Worm (Caenorhabditis elegans) whole organism, L4/young adult: ENCODE results near the gene fbxb-58.

Source experiments
- W03F9.2 ChIP-seq: fragments of 150-350 bp; optimal IDR thresholded peaks from 2 replicates; lab custom pipeline; 2014; ENCODE audit warnings: missing biosample characterization, missing genetic modification characterization
- dao-5 ChIP-seq: sonication (generic microtip); optimal IDR thresholded peaks from 2 replicates; lab custom pipeline; 2016; ENCODE audit warnings: missing genotype, missing genetic modification characterization, moderate library complexity, missing compliant biosample characterization
- him-1 ChIP-seq: sonication (generic microtip); optimal IDR thresholded peaks from 2 replicates; lab custom pipeline; 2016; ENCODE audit warnings: missing genotype, missing genetic modification reagents, missing genetic modification characterization, missing compliant biosample characterization

fbxb-58 gene

ce11 chrX:1627837-1628236, at the start of gene fbxb-58:
Gene fbxb-58, plus strand, starts transcription at chrX:1628137.
- no peak for TF ChIP-seq dao-5 (tag; lab: Kevin White, UChicago)
- TF ChIP-seq W03F9.2 (tag; lab: Kevin White, UChicago) = no peak
- TF ChIP-seq him-1 (tag; lab: Kevin White, UChicago) = no peak

- TF ChIP-seq him-1 (tag; lab: Kevin White, UChicago) (no peak), dao-5 (tag; lab: Kevin White, UChicago) (no peak), W03F9.2 (tag; lab: Kevin White, UChicago) (no peak)
These were observed 49.3 kb upstream of the fbxb-58 start for ce11 chrX:1578682-1579081.

ce11 chrX:1583980-1584379, 44.0 kb upstream of the fbxb-58 start:
- TF ChIP-seq dao-5 (tag; lab: Kevin White, UChicago) (no peak), him-1 (tag; lab: Kevin White, UChicago) (no peak), W03F9.2 (tag; lab: Kevin White, UChicago) (no peak)

ce11 chrX:1587082-1587481, 40.9 kb upstream of the fbxb-58 start:
- no peak for TF ChIP-seq dao-5 (tag; lab: Kevin White, UChicago)
- no peak for TF ChIP-seq W03F9.2 (tag; lab: Kevin White, UChicago)
- no peak for TF ChIP-seq him-1 (tag; lab: Kevin White, UChicago)

ce11 chrX:1589114-1589902, 38.6 kb upstream of the fbxb-58 start:
- TF ChIP-seq him-1 (tag; lab: Kevin White, UChicago) = no peak
- TF ChIP-seq W03F9.2 (tag; lab: Kevin White, UChicago) = no peak
- no peak for TF ChIP-seq dao-5 (tag; lab: Kevin White, UChicago)

- TF ChIP-seq him-1 (tag; lab: Kevin White, UChicago) (no peak), W03F9.2 (tag; lab: Kevin White, UChicago) (no peak)
These were observed 38.0 kb upstream of the fbxb-58 start for ce11 chrX:1589962-1590361.

ce11 chrX:1598061-1598690, 29.8 kb upstream of the fbxb-58 start:
- TF ChIP-seq dao-5 (tag; lab: Kevin White, UChicago) (no peak), him-1 (tag; lab: Kevin White, UChicago) (no peak), W03F9.2 (tag; lab: Kevin White, UChicago) (no peak)

- no peak for TF ChIP-seq dao-5 (tag; lab: Kevin White, UChicago)
- TF ChIP-seq him-1 (tag; lab: Kevin White, UChicago) = peak; percentile 37
These were observed 28.6 kb upstream of the fbxb-58 start for ce11 chrX:1599294-1599693.

- TF ChIP-seq dao-5 (tag; lab: Kevin White, UChicago) (no peak), him-1 (tag; lab: Kevin White, UChicago) (no peak), W03F9.2 (tag; lab: Kevin White, UChicago) (no peak)
These were observed 26.4 kb upstream of the fbxb-58 start for ce11 chrX:1601563-1601962.

ce11 chrX:1602548-1602947, 25.4 kb upstream of the fbxb-58 start:
- TF ChIP-seq him-1 (tag; lab: Kevin White, UChicago) = no peak
- no peak for TF ChIP-seq W03F9.2 (tag; lab: Kevin White, UChicago)
- TF ChIP-seq dao-5 (tag; lab: Kevin White, UChicago) = no peak

- no peak for TF ChIP-seq dao-5 (tag; lab: Kevin White, UChicago)
These were observed 24.9 kb upstream of the fbxb-58 start for ce11 chrX:1603027-1603426.

ce11 chrX:1603709-1604108, 24.2 kb upstream of the fbxb-58 start:
- TF ChIP-seq him-1 (tag; lab: Kevin White, UChicago) (no peak), dao-5 (tag; lab: Kevin White, UChicago) (no peak), W03F9.2 (tag; lab: Kevin White, UChicago) (no peak)

ce11 chrX:1604606-1605005, 23.3 kb upstream of the fbxb-58 start, which contains the start of gene H11E01.3:
Gene H11E01.3, plus strand, starts transcription at chrX:1604906.
- TF ChIP-seq him-1 (tag; lab: Kevin White, UChicago) = no peak
- TF ChIP-seq W03F9.2 (tag; lab: Kevin White, UChicago) = no peak
- TF ChIP-seq dao-5 (tag; lab: Kevin White, UChicago) = no peak

ce11 chrX:1612948-1613347, 15.0 kb upstream of the fbxb-58 start:
- TF ChIP-seq W03F9.2 (tag; lab: Kevin White, UChicago) (no peak), dao-5 (tag; lab: Kevin White, UChicago) (no peak), him-1 (tag; lab: Kevin White, UChicago) (no peak)
